Worm (Caenorhabditis elegans): ENCODE data around the gene ule-4.
"Not testable (repeated sequence)": the region's sequence is repeated elsewhere in the genome, so short reads cannot be mapped to it uniquely, and the experiment has no call there.

- not testable (repeated sequence) for TF ChIP-seq egl-27, swsn-7, aly-2 (tag; optimal IDR thresholded peaks at IDR 0.05)
Observed at ce11 chrIV:13651411-13651810, 4.0 kb upstream of the ule-4 start, which contains the start of gene C08F11.12.
